ENCODE assay signal across 4 fruit fly cellular contexts in the genomic region with DNA sequence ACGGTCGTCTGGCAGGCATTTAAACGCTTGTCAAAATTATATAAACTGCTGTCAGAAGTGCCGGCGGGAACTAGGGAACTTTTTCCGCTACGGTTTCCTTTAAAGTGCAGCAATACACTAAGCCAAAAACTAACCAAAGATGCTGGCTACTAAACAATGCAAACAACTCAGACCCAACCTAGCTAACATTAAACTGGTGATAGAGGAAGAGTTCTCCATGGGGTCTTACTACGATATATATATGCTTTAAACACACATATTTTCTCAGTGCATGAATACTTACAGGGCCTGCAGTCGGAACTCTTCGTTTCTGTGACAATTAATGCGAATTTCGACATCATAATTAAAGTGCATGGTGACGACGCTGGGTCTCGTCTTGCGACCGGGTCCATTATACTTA.
TF ChIP-seq lines count a peak whose summit lies in the region.

No protein-coding gene starts in this region.

- TF ChIP-seq CTCF in whole organism, embryonic (GFP tag; optimal IDR thresholded peaks at IDR 0.05; lab: Kevin White, UChicago) = no peak

TF ChIP-seq in whole organism, embryonic, 481 proteins besides CTCF, POLR2A, EP300 and RAD21:
- no peak for TF ChIP-seq CG18262 (tag; optimal IDR thresholded peaks at IDR 0.05; lab: Kevin White, UChicago)
- TF ChIP-seq nom (GFP tag; optimal IDR thresholded peaks at IDR 0.05; lab: Kevin White, UChicago) = peak; percentile 53
- no peak for TF ChIP-seq ERR (GFP tag; optimal IDR thresholded peaks at IDR 0.05; lab: Kevin White, UChicago)
- TF ChIP-seq sr (GFP tag; IDR thresholded peaks at IDR 0.05; lab: Robert Waterston, UW) = no peak
- no peak for TF ChIP-seq Dfd (GFP tag; optimal IDR thresholded peaks at IDR 0.05; lab: Kevin White, UChicago)
- TF ChIP-seq Atf6 (GFP tag; IDR thresholded peaks at IDR 0.05; lab: Robert Waterston, UW) = no peak
- TF ChIP-seq Vsx1 (GFP tag; optimal IDR thresholded peaks at IDR 0.05; lab: Kevin White, UChicago) = no peak
- no peak for TF ChIP-seq h (optimal IDR thresholded peaks at IDR 0.05; lab: Kevin White, UChicago)

TF ChIP-seq in whole organism, prepupa, 60 proteins besides CTCF, POLR2A, EP300 and RAD21 (continues in another document):
- TF ChIP-seq acj6 (GFP tag; optimal IDR thresholded peaks at IDR 0.05; lab: Kevin White, UChicago) (no peak), Hr4 (GFP tag; optimal IDR thresholded peaks at IDR 0.05; lab: Kevin White, UChicago) (no peak), fkh (GFP tag; optimal IDR thresholded peaks at IDR 0.05; lab: Kevin White, UChicago) (no peak), CG11902 (GFP tag; optimal IDR thresholded peaks at IDR 0.05; lab: Kevin White, UChicago) (peak; percentile 76), CG34406 (GFP tag; optimal IDR thresholded peaks at IDR 0.05; lab: Kevin White, UChicago) (no peak), fd85E (GFP tag; optimal IDR thresholded peaks at IDR 0.05; lab: Kevin White, UChicago) (no peak), Met (GFP tag; optimal IDR thresholded peaks at IDR 0.05; lab: Kevin White, UChicago) (no peak), CG3032 (tag; optimal IDR thresholded peaks at IDR 0.05; lab: Kevin White, UChicago) (peak; percentile 68), eg (GFP tag; IDR thresholded peaks at IDR 0.05; lab: Robert Waterston, UW) (no peak), esn (GFP tag; optimal IDR thresholded peaks at IDR 0.05; lab: Kevin White, UChicago) (no peak), CG6163 (GFP tag; IDR thresholded peaks at IDR 0.05; lab: Robert Waterston, UW) (peak; percentile 79), Hr38 (GFP tag; optimal IDR thresholded peaks at IDR 0.05; lab: Kevin White, UChicago) (no peak), OdsH (GFP tag; optimal IDR thresholded peaks at IDR 0.05; lab: Kevin White, UChicago) (no peak), CG6792 (GFP tag; optimal IDR thresholded peaks at IDR 0.05; lab: Kevin White, UChicago) (peak; percentile 18), Sox15 (GFP tag; optimal IDR thresholded peaks at IDR 0.05; lab: Kevin White, UChicago) (no peak), CG11762 (GFP tag; optimal IDR thresholded peaks at IDR 0.05; lab: Kevin White, UChicago; ENCODE audit: insufficient read depth) (peak; percentile 53), CG7368 (GFP tag; optimal IDR thresholded peaks at IDR 0.05; lab: Kevin White, UChicago) (peak; percentile 68), CG11294 (GFP tag; IDR thresholded peaks at IDR 0.05; lab: Robert Waterston, UW) (no peak), CG6276 (GFP tag; optimal IDR thresholded peaks at IDR 0.05; lab: Kevin White, UChicago) (no peak), salr (GFP tag; optimal IDR thresholded peaks at IDR 0.05; lab: Kevin White, UChicago) (no peak), CG32006 (GFP tag; optimal IDR thresholded peaks at IDR 0.05; lab: Kevin White, UChicago) (no peak), CG3919 (GFP tag; optimal IDR thresholded peaks at IDR 0.05; lab: Kevin White, UChicago) (peak; percentile 83), Ets96B (tag; optimal IDR thresholded peaks at IDR 0.05; lab: Kevin White, UChicago) (peak; percentile 81), CG8319 (GFP tag; optimal IDR thresholded peaks at IDR 0.05; lab: Kevin White, UChicago) (peak; percentile 69), Hr39 (GFP tag; optimal IDR thresholded peaks at IDR 0.05; lab: Kevin White, UChicago) (no peak), Eip75B (GFP tag; optimal IDR thresholded peaks at IDR 0.05; lab: Kevin White, UChicago) (peak; percentile 35), Eip93F (GFP tag; optimal IDR thresholded peaks at IDR 0.05; lab: Kevin White, UChicago) (no peak)

TF ChIP-seq in whole organism, pupa, 21 proteins besides CTCF, POLR2A, EP300 and RAD21:
- TF ChIP-seq CG8301 (tag; optimal IDR thresholded peaks at IDR 0.05; lab: Kevin White, UChicago) = peak; percentile 44
- TF ChIP-seq Pif1A (GFP tag; optimal IDR thresholded peaks at IDR 0.05; lab: Kevin White, UChicago) = peak; percentile 71
- no peak for TF ChIP-seq CG15710 (tag; optimal IDR thresholded peaks at IDR 0.05; lab: Kevin White, UChicago)
- peak; percentile 16 for TF ChIP-seq Snoo (tag; optimal IDR thresholded peaks at IDR 0.05; lab: Kevin White, UChicago)
- TF ChIP-seq CG14655 (GFP tag; optimal IDR thresholded peaks at IDR 0.05; lab: Kevin White, UChicago) = peak; percentile 48
- peak; percentile 45; the same call in 1 of the 3 replicates for TF ChIP-seq CG4496 (GFP tag; IDR thresholded peaks at IDR 0.05; lab: Robert Waterston, UW)
- peak; percentile 55 for TF ChIP-seq gl (tag; optimal IDR thresholded peaks at IDR 0.05; lab: Kevin White, UChicago)
- peak; percentile 37 for TF ChIP-seq CG9948 (tag; optimal IDR thresholded peaks at IDR 0.05; lab: Kevin White, UChicago)
- no peak for TF ChIP-seq D1 (tag; optimal IDR thresholded peaks at IDR 0.05; lab: Kevin White, UChicago)
- TF ChIP-seq Pif1B (GFP tag; optimal IDR thresholded peaks at IDR 0.05; lab: Kevin White, UChicago) = peak; percentile 67
- TF ChIP-seq CG17806 (tag; optimal IDR thresholded peaks at IDR 0.05; lab: Kevin White, UChicago) = peak; percentile 75
- no peak for TF ChIP-seq CG34367 (tag; optimal IDR thresholded peaks at IDR 0.05; lab: Kevin White, UChicago)
- peak; percentile 87 for TF ChIP-seq CG8159 (tag; optimal IDR thresholded peaks at IDR 0.05; lab: Kevin White, UChicago)
- peak; percentile 44; the same call in 1 of the 3 replicates for TF ChIP-seq fd96Ca (GFP tag; IDR thresholded peaks at IDR 0.05; lab: Robert Waterston, UW)
- TF ChIP-seq CG32121 (GFP tag; IDR thresholded peaks at IDR 0.05; lab: Robert Waterston, UW) = no peak

TF ChIP-seq in whole organism, wandering third instar larva, 38 proteins besides CTCF, POLR2A, EP300 and RAD21:
- TF ChIP-seq psq (GFP tag; optimal IDR thresholded peaks at IDR 0.05; lab: Kevin White, UChicago) = no peak
- peak; percentile 6 for TF ChIP-seq h (GFP tag; optimal IDR thresholded peaks at IDR 0.05; lab: Kevin White, UChicago)
TF ChIP-seq in whole organism, wandering third instar larva: peak in this region for 1.
